Fruit fly (Drosophila melanogaster): ENCODE results near the gene HIP-R.

dm6 chrX:3744492-3745263 is 45.1 kb upstream of the HIP-R start:
- TF ChIP-seq Dll (optimal IDR thresholded peaks at IDR 0.05) (peak; percentile 90), usp (GFP tag; optimal IDR thresholded peaks at IDR 0.05) (no peak), EcR (GFP tag; optimal IDR thresholded peaks at IDR 0.05) (peak in 1 of 2 experiments; percentile 28), pan (optimal IDR thresholded peaks at IDR 0.05) (no peak)
